Worm (Caenorhabditis elegans): Measurements from ENCODE around the gene mec-15.

DNA sequence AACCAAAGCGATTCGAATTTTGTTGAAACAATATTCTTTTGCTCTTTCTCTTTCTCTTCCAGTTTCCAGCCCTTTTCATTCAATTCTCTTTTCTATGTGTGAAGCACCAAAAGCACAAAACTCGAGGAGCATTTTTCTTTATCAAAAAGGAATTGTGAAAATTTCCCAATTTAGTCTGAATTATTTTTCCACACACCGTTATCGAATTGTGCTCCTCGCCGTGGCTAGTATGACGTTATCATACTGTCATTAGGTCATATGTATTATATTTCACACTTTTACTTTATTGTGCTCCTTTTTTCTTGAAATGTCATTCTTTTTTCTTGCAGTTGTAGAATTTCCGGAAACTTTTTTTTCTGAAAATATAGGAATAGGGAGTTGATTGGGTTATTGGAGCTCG lies 17.9 kb downstream of the mec-15 start:
- TF ChIP-seq odd-2 (tag; optimal IDR thresholded peaks at IDR 0.05) (no peak), pat-9 (tag; optimal IDR thresholded peaks at IDR 0.05) (no peak), nhr-11 (tag; optimal IDR thresholded peaks at IDR 0.05) (no peak), pqm-1 (tag; optimal IDR thresholded peaks at IDR 0.05) (no peak), pha-4 (tag; optimal IDR thresholded peaks at IDR 0.05) (no peak), T23F11.4 (GFP tag; optimal IDR thresholded peaks at IDR 0.05) (no peak), fkh-10 (GFP tag; optimal IDR thresholded peaks at IDR 0.05) (no peak), rnt-1 (tag; optimal IDR thresholded peaks at IDR 0.05) (no peak), unc-42 (tag; optimal IDR thresholded peaks at IDR 0.05) (no peak), ceh-2 (tag; optimal IDR thresholded peaks at IDR 0.05) (no peak), syd-9 (tag; optimal IDR thresholded peaks at IDR 0.05) (no peak), gmeb-2 (tag; optimal IDR thresholded peaks at IDR 0.05) (no peak), K02D7.2 (tag; optimal IDR thresholded peaks at IDR 0.05) (no peak), pag-3 (tag; optimal IDR thresholded peaks at IDR 0.05; ENCODE audit: borderline replicate concordance) (no peak)

Data from whole organism, late embryonic.